Fruit fly (Drosophila melanogaster): ENCODE results near the gene CG7512.

Gene CG7512

dm6 chr3L:11480304-11480703 is 33.2 kb upstream of the CG7512 start:
- TF ChIP-seq EcR (GFP tag; optimal IDR thresholded peaks at IDR 0.05) (no peak), CG32121 (GFP tag; IDR thresholded peaks at IDR 0.05) (no peak), rn (GFP tag; IDR thresholded peaks at IDR 0.05) (no peak), CG15710 (tag; optimal IDR thresholded peaks at IDR 0.05) (no peak), gl (tag; optimal IDR thresholded peaks at IDR 0.05) (no peak), Pif1B (GFP tag; optimal IDR thresholded peaks at IDR 0.05) (no peak), CG17806 (tag; optimal IDR thresholded peaks at IDR 0.05) (no peak), CG13204 (GFP tag; optimal IDR thresholded peaks at IDR 0.05) (no peak), CG12605 (GFP tag; IDR thresholded peaks at IDR 0.05) (no peak), CG14655 (GFP tag; optimal IDR thresholded peaks at IDR 0.05) (no peak), CG10348 (GFP tag; IDR thresholded peaks at IDR 0.05) (no peak)

DNA sequence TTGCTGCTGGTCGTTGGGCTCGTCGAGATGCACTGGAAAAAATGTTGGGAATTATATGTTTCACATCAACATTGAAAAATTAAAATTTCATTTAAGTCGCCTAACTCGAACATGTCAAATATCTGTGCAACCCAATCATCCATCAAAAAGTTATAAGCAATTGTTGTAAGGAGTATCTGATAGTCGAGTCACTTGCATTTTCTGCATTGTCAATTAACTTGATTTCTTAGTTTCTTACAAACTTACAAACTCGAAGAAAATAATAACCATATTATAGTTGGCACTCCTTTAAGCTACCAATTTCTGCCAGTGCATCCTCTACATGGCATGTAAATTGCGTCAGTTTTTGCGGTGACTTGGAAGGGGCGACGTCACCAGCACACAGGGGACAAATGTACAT is 30.4 kb upstream of the CG7512 start:
- peak; percentile 66 for TF ChIP-seq Pif1A (GFP tag; optimal IDR thresholded peaks at IDR 0.05)
- peak; percentile 28 for TF ChIP-seq Pif1B (GFP tag; optimal IDR thresholded peaks at IDR 0.05)
- no peak for TF ChIP-seq gl (tag; optimal IDR thresholded peaks at IDR 0.05)
- TF ChIP-seq D1 (tag; optimal IDR thresholded peaks at IDR 0.05): peak; percentile 7
- peak; percentile 44 for TF ChIP-seq CG8301 (tag; optimal IDR thresholded peaks at IDR 0.05)
- TF ChIP-seq CG17806 (tag; optimal IDR thresholded peaks at IDR 0.05): peak; percentile 65
- TF ChIP-seq Ets98B (GFP tag; IDR thresholded peaks at IDR 0.05): no peak
- no peak for TF ChIP-seq rn (GFP tag; IDR thresholded peaks at IDR 0.05)
- peak; percentile 64 for TF ChIP-seq CG9948 (tag; optimal IDR thresholded peaks at IDR 0.05)
- no peak; the same call in 2 of the 3 replicates for TF ChIP-seq fd96Ca (GFP tag; IDR thresholded peaks at IDR 0.05)
- TF ChIP-seq CG15710 (tag; optimal IDR thresholded peaks at IDR 0.05): peak; percentile 70
- TF ChIP-seq Snoo (tag; optimal IDR thresholded peaks at IDR 0.05): peak; percentile 62
- TF ChIP-seq CG8159 (tag; optimal IDR thresholded peaks at IDR 0.05): peak; percentile 83
- TF ChIP-seq CG4496 (GFP tag; IDR thresholded peaks at IDR 0.05): peak; percentile 64; the same call in 2 of the 3 replicates
- peak; percentile 74 for TF ChIP-seq CG14655 (GFP tag; optimal IDR thresholded peaks at IDR 0.05)
- TF ChIP-seq CG34367 (tag; optimal IDR thresholded peaks at IDR 0.05): peak; percentile 68

dm6 chr3L:11484483-11484882 is 29.0 kb upstream of the CG7512 start:
- TF ChIP-seq CG15710 (tag; optimal IDR thresholded peaks at IDR 0.05) (no peak), CG13204 (GFP tag; optimal IDR thresholded peaks at IDR 0.05) (no peak), CG4496 (GFP tag; IDR thresholded peaks at IDR 0.05) (no peak), CG10348 (GFP tag; IDR thresholded peaks at IDR 0.05) (no peak), Ets98B (GFP tag; IDR thresholded peaks at IDR 0.05) (no peak), CG9948 (tag; optimal IDR thresholded peaks at IDR 0.05) (peak; percentile 9), CG8301 (tag; optimal IDR thresholded peaks at IDR 0.05) (peak; percentile 9), CG32121 (GFP tag; IDR thresholded peaks at IDR 0.05) (no peak), CG14655 (GFP tag; optimal IDR thresholded peaks at IDR 0.05) (peak; percentile 36), Pif1B (GFP tag; optimal IDR thresholded peaks at IDR 0.05) (no peak), Pif1A (GFP tag; optimal IDR thresholded peaks at IDR 0.05) (peak; percentile 13), CG8159 (tag; optimal IDR thresholded peaks at IDR 0.05) (peak; percentile 12), gl (tag; optimal IDR thresholded peaks at IDR 0.05) (no peak), rn (GFP tag; IDR thresholded peaks at IDR 0.05) (no peak), CG34367 (tag; optimal IDR thresholded peaks at IDR 0.05) (no peak), fd96Ca (GFP tag; IDR thresholded peaks at IDR 0.05) (no peak), Snoo (tag; optimal IDR thresholded peaks at IDR 0.05) (no peak), D1 (tag; optimal IDR thresholded peaks at IDR 0.05) (no peak), EcR (GFP tag; optimal IDR thresholded peaks at IDR 0.05) (no peak), CG12605 (GFP tag; IDR thresholded peaks at IDR 0.05) (no peak)

DNA sequence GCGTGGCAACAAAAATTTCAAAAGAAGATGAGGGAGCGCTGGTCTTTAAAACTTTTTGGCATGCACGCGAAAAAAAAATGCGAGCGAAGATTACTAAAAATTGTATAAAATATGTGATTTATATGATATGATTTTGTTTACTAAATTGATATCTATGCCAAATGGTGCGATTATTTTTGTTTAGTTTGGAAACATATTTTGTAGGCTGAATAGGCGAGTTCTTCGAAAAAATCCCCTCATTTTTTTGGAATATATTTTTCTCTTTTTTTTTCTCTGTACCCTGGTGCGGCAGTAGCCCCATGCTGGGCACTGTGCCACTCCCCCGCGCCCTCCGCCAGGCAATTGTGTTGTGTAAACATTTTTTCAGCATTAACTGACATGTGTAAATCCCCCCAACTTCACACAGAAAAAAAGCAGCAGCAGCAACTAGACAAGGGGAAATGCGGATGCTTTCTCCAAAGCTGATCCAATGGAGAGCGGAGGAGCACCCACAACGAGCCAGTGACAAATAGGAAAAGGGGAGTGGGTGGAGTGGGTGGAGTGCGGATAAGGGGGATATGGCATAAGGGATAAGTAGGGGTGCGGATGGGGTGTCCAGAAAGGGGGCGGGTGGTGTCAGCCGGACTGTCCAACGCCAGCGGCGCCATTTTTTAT is 27.4 kb upstream of the CG7512 start:
- TF ChIP-seq gl (tag; optimal IDR thresholded peaks at IDR 0.05) (no peak), CG8159 (tag; optimal IDR thresholded peaks at IDR 0.05) (peak; percentile 28), rn (GFP tag; IDR thresholded peaks at IDR 0.05) (no peak), Snoo (tag; optimal IDR thresholded peaks at IDR 0.05) (no peak), CG15710 (tag; optimal IDR thresholded peaks at IDR 0.05) (no peak), CG14655 (GFP tag; optimal IDR thresholded peaks at IDR 0.05) (no peak), CG4496 (GFP tag; IDR thresholded peaks at IDR 0.05) (0 out of 3 replicates have a peak, but pooled peaks have one; percentile 33), CG17806 (tag; optimal IDR thresholded peaks at IDR 0.05) (peak; percentile 17), Pif1B (GFP tag; optimal IDR thresholded peaks at IDR 0.05) (no peak), EcR (GFP tag; optimal IDR thresholded peaks at IDR 0.05) (no peak), CG8301 (tag; optimal IDR thresholded peaks at IDR 0.05) (peak; percentile 13)

DNA sequence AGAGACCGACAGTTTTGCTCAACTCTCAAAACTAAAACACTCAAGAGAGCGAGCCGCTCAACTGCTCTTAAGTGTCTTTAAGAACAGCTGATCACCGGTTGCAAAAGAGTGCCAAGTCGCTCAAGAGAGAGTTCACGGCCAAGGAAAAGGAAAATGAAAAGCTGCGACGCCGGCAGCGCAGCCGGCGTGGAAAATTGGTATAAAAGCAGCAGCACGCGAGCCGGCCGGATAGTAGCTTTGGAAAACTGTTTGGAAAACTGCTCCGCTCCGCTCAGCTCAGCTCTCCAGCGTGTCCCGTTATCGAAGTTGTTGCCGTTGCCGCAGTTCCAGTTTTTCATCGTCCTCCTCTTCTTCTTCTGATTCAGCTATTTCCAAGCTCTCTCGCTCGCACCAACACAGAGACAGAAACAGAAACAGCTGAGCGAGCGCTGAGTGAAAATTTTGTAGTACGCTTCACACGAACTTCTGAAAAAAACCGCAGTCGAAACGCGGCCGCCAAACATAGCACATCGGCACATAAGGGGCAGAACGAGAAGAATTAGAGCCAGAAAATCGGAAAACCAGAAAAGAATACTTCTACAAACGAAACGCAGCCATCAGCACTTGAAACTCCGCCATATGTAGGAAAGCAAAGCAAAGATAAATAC is 26.1 kb upstream of the CG7512 start, which contains the start of gene chrb:
Gene chrb (plus strand): TSS at position 224 of the 647 bp plus-strand sequence.
- TF ChIP-seq CG10348 (GFP tag; IDR thresholded peaks at IDR 0.05) (no peak), CG13204 (GFP tag; optimal IDR thresholded peaks at IDR 0.05) (peak; percentile 56), CG12605 (GFP tag; IDR thresholded peaks at IDR 0.05) (peak; percentile 66), CG14655 (GFP tag; optimal IDR thresholded peaks at IDR 0.05) (peak; percentile 15), gl (tag; optimal IDR thresholded peaks at IDR 0.05) (peak; percentile 4), Snoo (tag; optimal IDR thresholded peaks at IDR 0.05) (peak; percentile 52), CG8301 (tag; optimal IDR thresholded peaks at IDR 0.05) (peak; percentile 8), CG8159 (tag; optimal IDR thresholded peaks at IDR 0.05) (peak; percentile 24), Pif1B (GFP tag; optimal IDR thresholded peaks at IDR 0.05) (peak; percentile 47), CG9948 (tag; optimal IDR thresholded peaks at IDR 0.05) (no peak), EcR (GFP tag; optimal IDR thresholded peaks at IDR 0.05) (peak; percentile 71), CG34367 (tag; optimal IDR thresholded peaks at IDR 0.05) (peak; percentile 21), Ets98B (GFP tag; IDR thresholded peaks at IDR 0.05) (peak; percentile 68), D1 (tag; optimal IDR thresholded peaks at IDR 0.05) (no peak), rn (GFP tag; IDR thresholded peaks at IDR 0.05) (no peak), CG17806 (tag; optimal IDR thresholded peaks at IDR 0.05) (no peak), fd96Ca (GFP tag; IDR thresholded peaks at IDR 0.05) (no peak; the same call in 2 of the 3 replicates), CG4496 (GFP tag; IDR thresholded peaks at IDR 0.05) (peak; percentile 79), CG32121 (GFP tag; IDR thresholded peaks at IDR 0.05) (peak; percentile 81), Pif1A (GFP tag; optimal IDR thresholded peaks at IDR 0.05) (no peak), CG15710 (tag; optimal IDR thresholded peaks at IDR 0.05) (peak; percentile 5)

Data from whole organism, pupa.